In the genomic region with DNA sequence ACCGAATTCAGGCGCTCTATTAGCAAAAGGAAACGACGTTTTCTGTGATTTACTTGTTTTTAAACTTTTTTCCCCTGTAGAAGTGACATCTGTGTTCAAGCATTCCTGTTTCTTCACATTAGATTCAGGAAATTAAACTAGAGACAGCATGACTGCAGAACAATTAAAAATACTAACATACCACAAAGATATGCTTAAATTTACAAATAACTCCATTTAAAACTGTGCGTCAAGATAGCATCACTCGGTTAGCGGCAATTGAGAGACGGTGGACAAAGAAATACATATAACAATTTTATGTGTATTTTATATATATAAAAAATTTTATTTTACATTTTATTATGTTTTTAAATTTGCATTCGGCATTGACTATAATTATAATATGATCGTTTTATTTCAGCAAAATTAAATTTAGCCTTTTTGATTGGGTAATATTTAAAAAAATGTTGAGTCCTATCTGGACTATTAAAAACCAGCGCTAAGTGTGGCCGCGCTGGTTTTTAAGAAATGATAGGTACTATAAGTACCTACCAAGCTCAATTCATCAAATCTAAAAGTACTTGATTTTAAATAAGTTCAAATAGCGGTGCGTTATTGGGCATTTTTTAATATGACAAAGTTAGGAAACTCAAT, we compare ENCODE assay signal across 3 fruit fly cellular contexts.
TF ChIP-seq lines count a peak whose summit lies in the region.

A gene (minus strand): TSS at position 144 of the 633 bp plus-strand sequence.

- no peak for TF ChIP-seq CTCF in whole organism, embryonic (GFP tag; optimal IDR thresholded peaks at IDR 0.05; lab: Kevin White, UChicago)

TF ChIP-seq in whole organism, embryonic, 481 proteins besides CTCF, POLR2A, EP300 and RAD21 (continues in another document):
- TF ChIP-seq sens-2 (GFP tag; IDR thresholded peaks at IDR 0.05; lab: Robert Waterston, UW) (no peak), ssp (GFP tag; IDR thresholded peaks at IDR 0.05; lab: Robert Waterston, UW) (peak; percentile 85), dpn (GFP tag; optimal IDR thresholded peaks at IDR 0.05; lab: Kevin White, UChicago) (no peak), CG30020 (tag; optimal IDR thresholded peaks at IDR 0.05; lab: Kevin White, UChicago) (peak; percentile 98), gcm (GFP tag; optimal IDR thresholded peaks at IDR 0.05; lab: Kevin White, UChicago) (no peak), CG32772 (GFP tag; IDR thresholded peaks at IDR 0.05; lab: Robert Waterston, UW) (no peak), CG8924 (tag; optimal IDR thresholded peaks at IDR 0.05; lab: Kevin White, UChicago) (no peak), CG8388 (GFP tag; optimal IDR thresholded peaks at IDR 0.05; lab: Kevin White, UChicago) (peak; percentile 90), CG12236 (GFP tag; optimal IDR thresholded peaks at IDR 0.05; lab: Kevin White, UChicago) (no peak), CG2889 (GFP tag; IDR thresholded peaks at IDR 0.05; lab: Robert Waterston, UW) (no peak), ac (GFP tag; optimal IDR thresholded peaks at IDR 0.05; lab: Kevin White, UChicago) (no peak), wor (GFP tag; IDR thresholded peaks at IDR 0.05; lab: Robert Waterston, UW) (no peak), CG4707 (GFP tag; optimal IDR thresholded peaks at IDR 0.05; lab: Kevin White, UChicago) (no peak), Sin3A (optimal IDR thresholded peaks at IDR 0.05; lab: Kevin White, UChicago) (no peak), Sry-β (GFP tag; optimal IDR thresholded peaks at IDR 0.05; lab: Kevin White, UChicago) (no peak), Hand (GFP tag; optimal IDR thresholded peaks at IDR 0.05; lab: Kevin White, UChicago) (no peak), jumu (GFP tag; optimal IDR thresholded peaks at IDR 0.05; lab: Kevin White, UChicago) (no peak), nmo (GFP tag; optimal IDR thresholded peaks at IDR 0.05; lab: Kevin White, UChicago) (peak; percentile 1), CG13624 (GFP tag; optimal IDR thresholded peaks at IDR 0.05; lab: Kevin White, UChicago) (no peak), chn (GFP tag; optimal IDR thresholded peaks at IDR 0.05; lab: Kevin White, UChicago) (no peak), ap (GFP tag; IDR thresholded peaks at IDR 0.05; lab: Robert Waterston, UW) (no peak), ci (GFP tag; IDR thresholded peaks at IDR 0.05; lab: Robert Waterston, UW) (no peak), CG14965 (GFP tag; optimal IDR thresholded peaks at IDR 0.05; lab: Kevin White, UChicago; ENCODE audit: borderline replicate concordance) (no peak), gfzf (GFP tag; optimal IDR thresholded peaks at IDR 0.05; lab: Kevin White, UChicago) (peak; percentile 21), CG15073 (GFP tag; optimal IDR thresholded peaks at IDR 0.05; lab: Kevin White, UChicago) (no peak), CG7357 (GFP tag; IDR thresholded peaks at IDR 0.05; lab: Robert Waterston, UW) (no peak), CG10274 (GFP tag; optimal IDR thresholded peaks at IDR 0.05; lab: Kevin White, UChicago) (no peak), pzg (GFP tag; optimal IDR thresholded peaks at IDR 0.05; lab: Kevin White, UChicago) (peak; percentile 34), pb (GFP tag; optimal IDR thresholded peaks at IDR 0.05; lab: Kevin White, UChicago) (no peak)

TF ChIP-seq in whole organism, prepupa, 60 proteins besides CTCF, POLR2A, EP300 and RAD21:
- TF ChIP-seq Ets21C (GFP tag; optimal IDR thresholded peaks at IDR 0.05; lab: Kevin White, UChicago) (no peak), svp (GFP tag; lab: Kevin White, UChicago) (peak; percentile 30)

TF ChIP-seq in whole organism, wandering third instar larva, 38 proteins besides CTCF, POLR2A, EP300 and RAD21:
- TF ChIP-seq sv (GFP tag; optimal IDR thresholded peaks at IDR 0.05; lab: Kevin White, UChicago) (no peak), N (GFP tag; optimal IDR thresholded peaks at IDR 0.05; lab: Kevin White, UChicago) (peak; percentile 6)
TF ChIP-seq in whole organism, wandering third instar larva: peak in this region for 1.
